Worm (Caenorhabditis elegans) whole organism, mixed stage, embryonic: ENCODE results near the gene mpz-5.

Experiments used
- bed-3 ChIP-seq: fragments of 200-800 bp; sonication (Bioruptor generic); optimal IDR thresholded peaks from 3 replicates; lab custom pipeline; 2018; ENCODE audit warnings: mild to moderate bottlenecking, missing genetic modification characterization, moderate library complexity, missing compliant biosample characterization
- blmp-1 ChIP-seq: fragments of 150-350 bp; optimal IDR thresholded peaks from 2 replicates; lab custom pipeline; 2014; ENCODE audit warnings: missing biosample characterization, missing genetic modification characterization
- ceh-39 ChIP-seq: fragments of 150-350 bp; optimal IDR thresholded peaks from 2 replicates; lab custom pipeline; 2014; ENCODE audit warnings: missing biosample characterization, missing genetic modification characterization
- ceh-43 ChIP-seq: fragments of 200-800 bp; sonication (Bioruptor generic); optimal IDR thresholded peaks from 2 replicates; lab custom pipeline; 2018; ENCODE audit warnings: mild to moderate bottlenecking, missing genetic modification characterization, moderate library complexity, missing compliant biosample characterization
- ceh-83 ChIP-seq: fragments of 200-800 bp; sonication (Bioruptor generic); optimal IDR thresholded peaks from 2 replicates; lab custom pipeline; 2018; ENCODE audit warnings: mild to moderate bottlenecking, missing genetic modification characterization, missing compliant biosample characterization
- ces-1 ChIP-seq: fragments of 150-350 bp; optimal IDR thresholded peaks from 2 replicates; lab custom pipeline; 2014; ENCODE audit warnings: missing biosample characterization, missing genetic modification reagents, missing genetic modification characterization
- cnd-1 ChIP-seq: fragments of 200-800 bp; sonication (Bioruptor generic); optimal IDR thresholded peaks from 2 replicates; lab custom pipeline; 2018; ENCODE audit warnings: mild to moderate bottlenecking, missing genetic modification characterization, missing compliant biosample characterization
- drap-1 ChIP-seq: fragments of 200-800 bp; sonication (Bioruptor generic); optimal IDR thresholded peaks from 3 replicates; lab custom pipeline; 2018; ENCODE audit warnings: mild to moderate bottlenecking, missing genetic modification characterization, missing compliant biosample characterization
- elt-3 ChIP-seq: fragments of 150-350 bp; optimal IDR thresholded peaks from 2 replicates; lab custom pipeline; 2014; ENCODE audit warnings: missing biosample characterization, missing genetic modification characterization
- ham-2 ChIP-seq: fragments of 200-800 bp; sonication (Bioruptor generic); optimal IDR thresholded peaks from 2 replicates; lab custom pipeline; 2018; ENCODE audit warnings: mild to moderate bottlenecking, missing genetic modification characterization, missing compliant biosample characterization
- hlh-1 ChIP-seq: fragments of 150-350 bp; optimal IDR thresholded peaks from 2 replicates; lab custom pipeline; 2014; ENCODE audit warnings: missing biosample characterization, missing genetic modification reagents, missing genetic modification characterization
- lin-13 ChIP-seq: fragments of 150-350 bp; optimal IDR thresholded peaks from 2 replicates; lab custom pipeline; 2014; ENCODE audit warnings: missing biosample characterization, missing genetic modification characterization
- lin-32 ChIP-seq: fragments of 200-800 bp; sonication (Bioruptor generic); optimal IDR thresholded peaks from 2 replicates; lab custom pipeline; 2018; ENCODE audit warnings: mild to moderate bottlenecking, missing genetic modification characterization, missing compliant biosample characterization
- mab-5 ChIP-seq: fragments of 150-350 bp; optimal IDR thresholded peaks from 2 replicates; lab custom pipeline; 2014; ENCODE audit warnings: missing biosample characterization, missing genetic modification characterization
- mep-1 ChIP-seq: fragments of 150-350 bp; optimal IDR thresholded peaks from 2 replicates; lab custom pipeline; 2017; ENCODE audit warnings: missing biosample characterization, missing genetic modification reagents, missing genetic modification characterization, inconsistent platforms
- mls-2 ChIP-seq: sonication (generic microtip); optimal IDR thresholded peaks from 2 replicates; lab custom pipeline; 2016; ENCODE audit warnings: mild to moderate bottlenecking, missing genetic modification characterization, moderate library complexity, missing compliant biosample characterization
- nhr-12 ChIP-seq: fragments of 150-350 bp; optimal IDR thresholded peaks from 2 replicates; lab custom pipeline; 2014; ENCODE audit warnings: missing biosample characterization, missing genetic modification characterization
- nhr-2 ChIP-seq: fragments of 150-350 bp; optimal IDR thresholded peaks from 2 replicates; lab custom pipeline; 2014; ENCODE audit warnings: missing biosample characterization, missing genetic modification characterization
- nhr-237 ChIP-seq: fragments of 150-350 bp; optimal IDR thresholded peaks from 2 replicates; lab custom pipeline; 2014; ENCODE audit warnings: missing biosample characterization, missing genetic modification characterization
- nhr-28 ChIP-seq: fragments of 150-350 bp; optimal IDR thresholded peaks from 2 replicates; lab custom pipeline; 2014; ENCODE audit warnings: missing biosample characterization, missing genetic modification characterization
- nhr-76 ChIP-seq: sonication (generic microtip); optimal IDR thresholded peaks from 2 replicates; lab custom pipeline; 2017; ENCODE audit warnings: missing biosample characterization, missing genetic modification characterization
- pha-4 ChIP-seq: fragments of 150-350 bp; optimal IDR thresholded peaks from 2 replicates; lab custom pipeline; 2018; ENCODE audit warnings: missing biosample characterization, missing genetic modification reagents, missing genetic modification characterization
- snpc-4 ChIP-seq: fragments of 150-350 bp; optimal IDR thresholded peaks from 2 replicates; lab custom pipeline; 2014; ENCODE audit warnings: missing biosample characterization, missing genetic modification characterization
- sptf-1 ChIP-seq: sonication (generic microtip); optimal IDR thresholded peaks from 2 replicates; lab custom pipeline; 2017; ENCODE audit warnings: mild to moderate bottlenecking, missing genetic modification characterization, moderate library complexity, missing compliant biosample characterization
- tbx-8 ChIP-seq: fragments of 200-800 bp; sonication (Bioruptor generic); optimal IDR thresholded peaks from 2 replicates; lab custom pipeline; 2018; ENCODE audit warnings: mild to moderate bottlenecking, missing genetic modification characterization, moderate library complexity, missing compliant biosample characterization
- unc-120 ChIP-seq: sonication (generic microtip); optimal IDR thresholded peaks from 2 replicates; lab custom pipeline; 2017; ENCODE audit warnings: missing genetic modification characterization, missing compliant biosample characterization; ENCODE audit not compliant: poor library complexity, severe bottlenecking
- unc-39 ChIP-seq: fragments of 150-350 bp; optimal IDR thresholded peaks from 2 replicates; lab custom pipeline; 2014; ENCODE audit warnings: missing biosample characterization, missing genetic modification characterization
- unc-62 ChIP-seq: fragments of 150-350 bp; optimal IDR thresholded peaks from 2 replicates; lab custom pipeline; 2014; ENCODE audit warnings: missing biosample characterization, missing genetic modification reagents, missing genetic modification characterization
- zip-8 ChIP-seq: fragments of 150-350 bp; optimal IDR thresholded peaks from 2 replicates; lab custom pipeline; 2014; ENCODE audit warnings: missing biosample characterization, missing genetic modification characterization
- ztf-11 ChIP-seq: fragments of 150-350 bp; optimal IDR thresholded peaks from 2 replicates; lab custom pipeline; 2014; ENCODE audit warnings: missing biosample characterization, missing genetic modification characterization

The mpz-5 gene

DNA sequence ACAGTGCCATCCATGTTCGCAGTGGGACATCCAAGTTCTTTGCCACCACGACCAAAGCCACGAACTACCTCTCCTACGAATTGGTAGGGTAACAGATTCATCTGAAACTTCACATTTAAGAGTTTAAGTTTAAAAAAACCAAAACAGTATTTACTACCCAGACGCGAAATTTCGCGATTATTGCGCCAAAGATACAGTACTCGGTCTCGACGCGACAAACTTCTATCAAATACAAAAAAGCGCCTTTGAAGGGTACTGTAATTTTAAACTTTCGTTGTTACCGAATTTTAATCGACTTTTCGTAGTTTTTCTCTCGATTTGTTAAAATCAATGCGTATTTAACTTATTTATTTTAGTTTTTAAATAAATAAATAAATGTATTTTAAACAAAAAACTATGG, 35.8 kb upstream of the mpz-5 start, which contains the start of gene rfk-1:
Gene rfk-1, minus strand, starts transcription at position 101 of the 400 bp plus-strand sequence.
- TF ChIP-seq mab-5 (tag; lab: Kevin White, UChicago) = no peak

DNA sequence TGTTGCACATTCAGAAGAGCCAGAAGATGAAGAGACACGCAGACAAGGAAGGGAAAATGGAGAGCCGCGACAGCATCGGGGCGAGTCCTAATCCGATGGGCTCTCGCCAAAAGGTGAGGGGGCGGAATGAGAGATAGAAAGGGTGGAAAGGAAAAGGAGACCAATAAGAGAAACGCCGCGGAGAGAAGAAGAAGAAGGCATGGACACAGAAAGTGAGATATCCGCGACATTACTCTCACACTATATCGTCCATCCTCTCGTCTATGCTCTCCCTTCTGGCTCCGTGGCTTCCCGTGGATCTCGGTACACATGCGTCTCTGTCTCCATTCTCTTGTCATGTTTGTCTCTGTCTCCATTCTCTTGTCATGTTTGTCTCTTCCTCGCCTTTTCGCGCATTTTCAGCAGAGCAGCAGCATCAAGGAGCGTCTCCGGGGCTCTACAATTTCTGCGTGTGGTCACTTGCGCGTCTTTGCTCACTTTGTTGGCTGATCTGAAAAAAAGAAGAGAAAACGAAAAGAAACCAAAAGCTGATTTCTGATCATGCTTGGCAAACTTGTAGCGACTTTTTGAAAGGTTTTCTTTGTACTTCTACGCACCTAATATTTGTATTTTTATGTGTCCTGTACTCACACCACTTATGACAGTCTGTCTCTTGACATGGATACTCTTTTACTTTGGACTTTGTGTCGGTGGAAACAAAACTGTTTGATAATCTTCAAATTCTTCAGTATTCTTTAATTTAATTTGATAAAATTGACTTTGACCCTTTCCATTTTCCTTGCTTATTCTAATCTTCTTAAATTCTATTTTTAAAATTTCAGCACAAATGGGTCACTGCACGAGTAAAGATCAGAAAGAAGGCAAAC, 29.8 kb upstream of the mpz-5 start, which contains the start of gene gpa-7:
Gene gpa-7, plus strand, starts transcription at position 816 of the 866 bp plus-strand sequence.
- TF ChIP-seq elt-3 (tag; lab: Kevin White, UChicago) (no peak), ztf-11 (no peak), lin-13 (tag; lab: Kevin White, UChicago) (peak; percentile 29), mls-2 (peak; percentile 67), nhr-237 (tag; lab: Kevin White, UChicago) (no peak), cnd-1 (tag; lab: Kevin White, UChicago) (peak; percentile 8), snpc-4 (tag; lab: Kevin White, UChicago) (no peak), drap-1 (peak; percentile 10), pha-4 (peak; percentile 14), hlh-1 (no peak), unc-62 (peak; percentile 52), ham-2 (GFP tag; lab: Kevin White, UChicago) (peak; percentile 53), zip-8 (tag; lab: Kevin White, UChicago) (no peak), sptf-1 (tag; lab: Kevin White, UChicago) (peak; percentile 42), mep-1 (tag; lab: Kevin White, UChicago) (peak; percentile 42), unc-120 (tag; lab: Kevin White, UChicago) (peak; percentile 92), blmp-1 (tag; lab: Kevin White, UChicago) (peak; percentile 71), ces-1 (GFP tag; lab: Kevin White, UChicago) (peak; percentile 83)

DNA sequence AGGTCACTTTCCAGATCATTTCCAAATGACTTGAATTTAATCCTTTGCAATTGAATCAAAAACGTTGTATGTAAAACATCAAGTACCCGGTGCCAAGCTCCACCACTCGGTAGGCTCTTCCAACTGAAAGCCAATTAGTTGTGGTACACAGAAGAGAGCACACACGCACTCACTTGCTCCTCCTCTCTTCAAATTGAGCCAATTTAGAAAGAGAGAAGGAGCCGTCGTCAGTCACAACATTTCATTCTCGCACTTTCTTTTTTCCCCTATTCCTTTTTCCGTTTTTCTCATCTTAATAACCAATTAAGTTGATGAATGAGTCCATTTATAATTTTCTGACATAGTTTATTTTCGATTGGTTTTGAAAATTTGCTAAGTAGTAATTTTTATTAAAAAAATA, 24.6 kb upstream of the mpz-5 start:
- TF ChIP-seq ces-1 (GFP tag; lab: Kevin White, UChicago) (peak; percentile 73), unc-62 (no peak)

DNA sequence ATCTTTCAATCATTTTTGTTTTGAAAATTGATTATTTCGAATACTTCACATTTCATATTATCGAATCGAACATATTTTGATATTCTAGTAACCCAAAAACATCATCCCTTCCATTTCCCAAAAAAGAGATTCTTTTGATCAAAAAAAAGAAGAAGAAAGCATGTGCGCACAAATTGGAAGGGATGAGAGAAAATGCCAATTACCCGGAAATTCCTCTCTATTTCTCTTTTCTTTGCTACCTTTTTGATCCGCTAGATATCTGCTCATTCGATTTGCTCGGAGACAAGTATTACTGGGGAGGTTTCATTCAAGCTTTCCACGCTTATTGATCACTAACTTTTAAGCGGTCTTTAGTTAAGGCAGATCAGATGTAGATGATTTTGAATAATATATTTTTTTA, 23.2 kb upstream of the mpz-5 start:
- peak; percentile 85 for TF ChIP-seq ces-1 (GFP tag; lab: Kevin White, UChicago)
- TF ChIP-seq drap-1 = no peak

DNA sequence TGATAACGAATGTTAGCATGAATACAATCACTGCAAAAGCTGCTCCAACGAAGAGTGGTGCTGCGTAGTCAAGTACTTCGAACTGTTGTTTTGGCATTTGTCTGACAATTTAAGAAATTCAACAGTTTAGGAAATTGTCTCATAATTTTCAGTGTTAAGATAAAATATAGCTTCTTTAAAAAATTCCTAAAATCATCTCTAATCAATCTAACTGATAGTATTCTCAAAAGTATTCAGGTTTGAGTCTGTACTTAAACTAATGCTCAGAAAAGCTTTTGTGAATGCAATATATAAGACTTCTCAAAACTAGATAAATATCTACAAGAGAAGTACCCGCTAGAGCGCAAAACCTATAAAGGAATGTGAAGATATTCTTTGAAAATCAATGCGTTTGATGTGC, 21.2 kb upstream of the mpz-5 start, which contains the start of gene R10H10.4:
Gene R10H10.4, minus strand, starts transcription at position 101 of the 400 bp plus-strand sequence.
- TF ChIP-seq bed-3 (GFP tag; lab: Kevin White, UChicago) (no peak), drap-1 (no peak), nhr-28 (tag; lab: Kevin White, UChicago) (no peak)

DNA sequence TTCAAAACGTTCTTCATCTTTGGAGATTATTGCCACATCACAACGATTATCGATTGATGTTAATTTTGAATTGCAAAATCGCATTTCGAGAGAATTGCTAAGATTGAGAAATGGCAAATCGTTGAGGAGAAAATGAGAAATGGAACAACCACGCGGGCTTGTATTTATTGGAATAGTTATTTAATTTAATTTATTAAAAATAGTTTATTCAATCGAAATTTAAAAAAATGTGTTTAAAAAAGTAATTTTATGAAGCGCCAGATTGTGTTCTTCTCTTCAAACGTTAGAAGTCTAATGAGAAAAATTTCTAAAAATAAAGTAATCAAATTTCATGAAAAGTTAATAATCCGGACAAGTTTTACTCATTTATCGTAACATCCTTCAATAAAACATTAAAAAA, 18.2 kb upstream of the mpz-5 start, which contains the start of gene spe-26:
Gene spe-26, minus strand, starts transcription at position 101 of the 400 bp plus-strand sequence.
- TF ChIP-seq ceh-39 = no peak
- TF ChIP-seq nhr-28 (tag; lab: Kevin White, UChicago) = no peak
- TF ChIP-seq nhr-237 (tag; lab: Kevin White, UChicago) = no peak
- no peak for TF ChIP-seq tbx-8 (GFP tag; lab: Kevin White, UChicago)
- TF ChIP-seq elt-3 (tag; lab: Kevin White, UChicago) = no peak
- no peak for TF ChIP-seq ceh-83
- TF ChIP-seq ztf-11 = no peak
- TF ChIP-seq unc-39 = no peak
- no peak for TF ChIP-seq lin-32 (GFP tag; lab: Kevin White, UChicago)
- TF ChIP-seq zip-8 (tag; lab: Kevin White, UChicago) = no peak
- no peak for TF ChIP-seq mls-2
- TF ChIP-seq ces-1 (GFP tag; lab: Kevin White, UChicago) = no peak
- no peak for TF ChIP-seq sptf-1 (tag; lab: Kevin White, UChicago)
- no peak for TF ChIP-seq snpc-4 (tag; lab: Kevin White, UChicago)

DNA sequence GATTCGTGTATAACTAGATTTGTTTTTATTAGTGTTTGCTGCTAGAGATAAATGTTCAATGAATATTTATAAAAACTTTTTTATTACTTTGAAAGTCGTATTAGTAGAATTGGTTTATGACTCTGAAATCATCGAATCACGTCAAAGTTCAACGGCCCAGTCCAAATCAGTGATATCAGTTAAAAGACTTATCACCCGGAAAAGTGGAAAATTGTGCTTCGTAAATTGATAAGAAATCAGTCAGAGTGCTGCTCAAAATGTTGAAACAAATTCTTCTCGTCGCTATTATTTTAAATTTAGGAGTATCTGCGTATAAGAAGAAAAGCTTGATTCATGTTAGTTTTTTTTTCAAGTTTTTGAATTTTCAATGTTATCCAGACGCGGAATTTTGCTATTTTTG, 14.6 kb upstream of the mpz-5 start, which contains the start of gene R10H10.3:
Gene R10H10.3, plus strand, starts transcription at position 243 of the 400 bp plus-strand sequence.
- TF ChIP-seq zip-8 (tag; lab: Kevin White, UChicago) (no peak), blmp-1 (tag; lab: Kevin White, UChicago) (no peak), ces-1 (GFP tag; lab: Kevin White, UChicago) (no peak), nhr-12 (no peak), nhr-28 (tag; lab: Kevin White, UChicago) (no peak), ham-2 (GFP tag; lab: Kevin White, UChicago) (no peak), tbx-8 (GFP tag; lab: Kevin White, UChicago) (no peak), hlh-1 (no peak), ceh-43 (GFP tag; lab: Kevin White, UChicago) (no peak), unc-62 (no peak), mep-1 (tag; lab: Kevin White, UChicago) (no peak), lin-32 (GFP tag; lab: Kevin White, UChicago) (no peak), pha-4 (no peak), nhr-76 (tag; lab: Kevin White, UChicago) (no peak), nhr-2 (tag; lab: Kevin White, UChicago) (no peak)
